Worm (Caenorhabditis elegans) whole organism, early embryonic: ENCODE results near the gene H04D03.6.

Source experiments
- B0310.2 ChIP-seq: sonication (generic microtip); optimal IDR thresholded peaks from 2 replicates; lab custom pipeline; 2016; ENCODE audit warnings: mild to moderate bottlenecking, missing genetic modification characterization, missing compliant biosample characterization
- F13C5.2 ChIP-seq: sonication (generic microtip); optimal IDR thresholded peaks from 2 replicates; lab custom pipeline; 2017; ENCODE audit warnings: mild to moderate bottlenecking, missing genetic modification characterization, inconsistent platforms, missing compliant biosample characterization
- aly-1 ChIP-seq: sonication (generic microtip); optimal IDR thresholded peaks from 2 replicates; lab custom pipeline; 2016; ENCODE audit warnings: missing genetic modification characterization, missing compliant biosample characterization
- ama-1 ChIP-seq: fragments of 150-350 bp; optimal IDR thresholded peaks from 2 replicates; lab custom pipeline; 2014
- ceh-13 ChIP-seq: fragments of 200-800 bp; sonication (Bioruptor generic); optimal IDR thresholded peaks from 2 replicates; lab custom pipeline; 2018; ENCODE audit warnings: mild to moderate bottlenecking, missing genetic modification characterization, missing compliant biosample characterization
- ceh-36 ChIP-seq: sonication (generic microtip); optimal IDR thresholded peaks from 2 replicates; lab custom pipeline; 2016; ENCODE audit warnings: missing genetic modification characterization, inconsistent platforms, missing compliant biosample characterization
- ets-7 ChIP-seq: sonication (generic microtip); optimal IDR thresholded peaks from 2 replicates; lab custom pipeline; 2016; ENCODE audit warnings: missing genotype, missing genetic modification characterization, missing compliant biosample characterization
- flt-1 ChIP-seq: fragments of 200-800 bp; sonication (Bioruptor generic); IDR thresholded peaks from 2 replicates; pipeline ENCODE4 v1.3.6; 2022; ENCODE audit warnings: missing genetic modification characterization, missing compliant biosample characterization
- hmbx-1 ChIP-seq: sonication (generic microtip); optimal IDR thresholded peaks from 2 replicates; lab custom pipeline; 2016; ENCODE audit warnings: mild to moderate bottlenecking, missing genetic modification characterization, missing compliant biosample characterization
- hmg-4 ChIP-seq: fragments of 200-800 bp; sonication (Bioruptor generic); optimal IDR thresholded peaks from 2 replicates; lab custom pipeline; 2018; ENCODE audit warnings: mild to moderate bottlenecking, missing genetic modification characterization, missing compliant biosample characterization
- hnd-1 ChIP-seq: sonication (generic microtip); optimal IDR thresholded peaks from 2 replicates; lab custom pipeline; 2016; ENCODE audit warnings: missing genetic modification characterization, missing compliant biosample characterization
- pes-1 ChIP-seq: fragments of 200-800 bp; sonication (Bioruptor generic); IDR thresholded peaks from 2 replicates; pipeline ENCODE4 v1.3.6; 2022; ENCODE audit warnings: missing genetic modification reagents, missing genetic modification characterization, missing compliant biosample characterization
- scrt-1 ChIP-seq: fragments of 200-800 bp; sonication (Bioruptor generic); IDR thresholded peaks from 2 replicates; pipeline ENCODE4 v1.3.6; 2022; ENCODE audit warnings: missing genetic modification characterization, missing compliant biosample characterization
- sea-1 ChIP-seq: fragments of 200-800 bp; sonication (Bioruptor generic); conservative IDR thresholded peaks from 2 replicates; pipeline ENCODE4 v1.3.6; 2022; ENCODE audit warnings: missing genetic modification characterization, missing compliant biosample characterization
- tbx-11 ChIP-seq: fragments of 200-800 bp; sonication (Bioruptor generic); IDR thresholded peaks from 2 replicates; pipeline ENCODE4 v1.3.6; 2022; ENCODE audit warnings: missing genetic modification characterization, missing compliant biosample characterization
- tbx-37 ChIP-seq: fragments of 200-800 bp; sonication (Bioruptor generic); conservative IDR thresholded peaks from 2 replicates; pipeline ENCODE4 v1.3.6; 2022; ENCODE audit warnings: missing genetic modification reagents, missing genetic modification characterization, missing compliant biosample characterization
- tra-4 ChIP-seq: sonication (generic microtip); optimal IDR thresholded peaks from 2 replicates; lab custom pipeline; 2017; ENCODE audit warnings: missing genetic modification characterization, missing compliant biosample characterization

Gene H04D03.6

ce11 chrIII:10470927-10471326 lies 32.2 kb upstream of the H04D03.6 start, which contains the start of gene cul-1:
Gene cul-1 (plus strand): TSS chrIII:10471237.
- no peak for TF ChIP-seq B0310.2 (tag; lab: Kevin White, UChicago)
- TF ChIP-seq hnd-1 (tag; lab: Kevin White, UChicago) = no peak
- no peak for TF ChIP-seq flt-1
- no peak for TF ChIP-seq F13C5.2 (tag; lab: Kevin White, UChicago)
- no peak for TF ChIP-seq tbx-11
- TF ChIP-seq ets-7 (tag; lab: Kevin White, UChicago) = no peak
- TF ChIP-seq ceh-36 (tag; lab: Kevin White, UChicago) = no peak
- TF ChIP-seq tbx-37 (GFP tag; lab: Robert Waterston, UW) = no peak
- TF ChIP-seq scrt-1 = no peak
- TF ChIP-seq pes-1 (GFP tag; lab: Robert Waterston, UW) = no peak
- TF ChIP-seq sea-1 (GFP tag; lab: Robert Waterston, UW) = no peak
- no peak for TF ChIP-seq aly-1 (tag; lab: Kevin White, UChicago)
- no peak for TF ChIP-seq tra-4
- no peak for TF ChIP-seq ceh-13 (GFP tag; lab: Kevin White, UChicago)
- TF ChIP-seq hmg-4 = no peak
- TF ChIP-seq hmbx-1 (tag; lab: Kevin White, UChicago) = no peak
- no peak for TF ChIP-seq ama-1 (lab: Kevin White, UChicago)

DNA sequence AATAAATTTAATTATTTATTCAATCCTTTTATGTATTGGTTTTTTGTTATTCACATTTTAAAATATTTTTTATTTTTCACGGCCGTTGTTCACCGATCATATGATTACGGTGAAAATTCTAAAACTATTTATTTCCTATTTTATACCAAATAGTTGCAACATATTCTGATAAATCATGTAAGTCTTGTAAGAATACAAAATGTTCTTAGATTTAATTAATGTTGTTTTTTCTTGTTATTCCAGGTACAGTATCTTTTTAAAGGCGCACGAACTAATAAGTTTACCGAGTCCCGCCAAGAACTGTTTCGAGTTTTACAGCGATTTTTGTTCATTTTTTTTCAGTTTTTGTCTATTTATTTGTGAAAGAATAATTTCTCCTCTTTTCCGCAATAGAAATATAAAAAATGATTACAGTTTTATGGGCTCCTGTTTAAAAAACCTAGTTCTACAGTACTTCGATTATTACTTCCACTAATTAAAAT lies 30.9 kb upstream of the H04D03.6 start, which contains the start of gene D2045.5:
D2045.5 (minus strand) TSS at position 51 of the 482 bp plus-strand sequence.
- TF ChIP-seq tra-4 (no peak), B0310.2 (tag; lab: Kevin White, UChicago) (no peak), hmg-4 (no peak), aly-1 (tag; lab: Kevin White, UChicago) (no peak), ceh-13 (GFP tag; lab: Kevin White, UChicago) (no peak), tbx-11 (no peak), pes-1 (GFP tag; lab: Robert Waterston, UW) (no peak), hnd-1 (tag; lab: Kevin White, UChicago) (no peak), ets-7 (tag; lab: Kevin White, UChicago) (no peak), ama-1 (lab: Kevin White, UChicago) (no peak), F13C5.2 (tag; lab: Kevin White, UChicago) (no peak), scrt-1 (no peak)

ce11 chrIII:10464455-10464854 lies 25.8 kb upstream of the H04D03.6 start:
- TF ChIP-seq ama-1 (lab: Kevin White, UChicago) (no peak), tbx-11 (no peak), hmg-4 (no peak), ceh-13 (GFP tag; lab: Kevin White, UChicago) (no peak), sea-1 (GFP tag; lab: Robert Waterston, UW) (no peak)

- TF ChIP-seq ceh-36 (tag; lab: Kevin White, UChicago) = no peak
- no peak for TF ChIP-seq ceh-13 (GFP tag; lab: Kevin White, UChicago)
Observed at ce11 chrIII:10463653-10464052, 25.0 kb upstream of the H04D03.6 start.

- TF ChIP-seq tra-4 (no peak), pes-1 (GFP tag; lab: Robert Waterston, UW) (no peak), scrt-1 (no peak), ets-7 (tag; lab: Kevin White, UChicago) (no peak), hmbx-1 (tag; lab: Kevin White, UChicago) (no peak), hmg-4 (no peak)
Observed at ce11 chrIII:10462935-10463548, 24.4 kb upstream of the H04D03.6 start.

ce11 chrIII:10461164-10461546 lies 22.5 kb upstream of the H04D03.6 start, which contains the start of gene atx-2:
Gene atx-2 (plus strand): TSS chrIII:10461389.
- peak; percentile 95 for TF ChIP-seq scrt-1
- peak; percentile 98 for TF ChIP-seq pes-1 (GFP tag; lab: Robert Waterston, UW)
- peak; percentile 95 for TF ChIP-seq aly-1 (tag; lab: Kevin White, UChicago)
- peak; percentile 95 for TF ChIP-seq flt-1
- TF ChIP-seq ceh-13 (GFP tag; lab: Kevin White, UChicago) = peak; percentile 97
- TF ChIP-seq ama-1 (lab: Kevin White, UChicago) = no peak
- peak; percentile 91 for TF ChIP-seq ets-7 (tag; lab: Kevin White, UChicago)
- peak; percentile 88 for TF ChIP-seq hmbx-1 (tag; lab: Kevin White, UChicago)
- peak; percentile 99 for TF ChIP-seq hmg-4
- peak; percentile 92 for TF ChIP-seq hnd-1 (tag; lab: Kevin White, UChicago)
- peak; percentile 99 for TF ChIP-seq F13C5.2 (tag; lab: Kevin White, UChicago)
- peak; percentile 97 for TF ChIP-seq ceh-36 (tag; lab: Kevin White, UChicago)
- peak; percentile 96 for TF ChIP-seq B0310.2 (tag; lab: Kevin White, UChicago)
- TF ChIP-seq tbx-37 (GFP tag; lab: Robert Waterston, UW) = peak; percentile 98
- peak; percentile 97 for TF ChIP-seq tbx-11
- peak; percentile 99 for TF ChIP-seq sea-1 (GFP tag; lab: Robert Waterston, UW)
- peak; percentile 95 for TF ChIP-seq tra-4

- TF ChIP-seq sea-1 (GFP tag; lab: Robert Waterston, UW) (0 out of 2 replicates have a peak, but pooled peaks have one; percentile 11), tbx-37 (GFP tag; lab: Robert Waterston, UW) (peak; percentile 60; the same call in 1 of the 2 replicates), flt-1 (peak; percentile 28; the same call in 1 of the 2 replicates), B0310.2 (tag; lab: Kevin White, UChicago) (no peak), ceh-13 (GFP tag; lab: Kevin White, UChicago) (no peak), tbx-11 (peak; percentile 23; the same call in 1 of the 2 replicates), pes-1 (GFP tag; lab: Robert Waterston, UW) (peak; percentile 75), scrt-1 (peak; percentile 35; the same call in 1 of the 2 replicates)
Observed at ce11 chrIII:10460427-10461163, 21.9 kb upstream of the H04D03.6 start, which contains the start of gene ecps-1. Gene ecps-1 (minus strand): TSS chrIII:10460551.
